Worm (Caenorhabditis elegans): Measurements from ENCODE around the gene bpnt-1.

DNA sequence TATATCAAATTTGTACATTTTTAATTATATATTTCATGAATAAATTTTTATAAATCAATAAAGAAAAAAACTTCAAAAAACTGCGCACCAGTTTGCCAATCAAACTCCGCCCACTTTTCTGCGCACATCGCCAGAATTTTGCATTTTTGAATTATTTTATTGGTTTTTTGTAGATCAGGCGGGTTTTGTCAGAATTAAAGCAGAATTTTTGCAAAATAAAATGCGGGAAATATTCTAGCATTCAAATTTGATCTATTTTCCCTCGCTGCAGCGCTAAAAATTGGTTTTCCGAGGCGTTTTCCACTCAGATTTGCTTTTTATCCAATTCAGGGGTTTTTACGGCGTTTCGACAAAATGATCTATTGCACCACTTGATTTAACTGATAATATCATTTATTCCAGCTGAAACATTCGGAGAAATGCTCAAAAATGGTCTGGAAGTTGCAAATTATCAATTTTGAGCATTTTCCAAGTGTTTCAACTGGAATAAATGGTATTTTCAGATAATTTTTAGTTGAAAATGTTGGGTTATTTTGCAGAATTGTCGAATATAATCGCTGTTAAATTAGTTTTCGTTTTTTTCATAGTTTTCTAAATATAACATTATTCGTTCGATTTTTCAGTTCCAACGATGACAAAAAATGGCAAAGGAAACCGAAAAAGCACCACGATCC is 51.1 kb downstream of the bpnt-1 start, which contains the start of gene W06B4.1:
- TF ChIP-seq W03F9.2 (tag; optimal IDR thresholded peaks at IDR 0.05) = no peak
- TF ChIP-seq dao-5 (tag; optimal IDR thresholded peaks at IDR 0.05) = no peak

Measured in whole organism, L4/young adult.